Worm (Caenorhabditis elegans): ENCODE results near the gene igeg-1.

DNA sequence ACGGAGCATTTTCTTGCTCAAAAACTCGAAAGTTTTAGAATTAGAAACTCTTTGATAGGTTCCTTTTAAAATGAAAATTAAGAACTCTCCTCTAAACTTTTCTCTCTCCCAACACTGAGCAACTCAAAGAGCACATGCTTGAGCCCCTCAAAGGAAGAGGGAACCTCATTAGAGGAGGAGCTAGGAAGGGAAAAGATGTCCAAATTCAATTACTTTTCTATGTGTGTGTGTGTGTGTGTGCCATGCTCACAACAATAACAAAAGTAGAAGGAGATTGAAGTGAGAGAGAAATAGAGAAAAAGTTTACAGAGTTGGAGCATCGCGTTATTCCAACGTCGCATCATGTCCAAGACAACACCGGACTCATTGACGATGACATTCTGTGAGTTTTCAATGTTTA, 23.5 kb downstream of the igeg-1 start:
- TF ChIP-seq him-1 (tag; optimal IDR thresholded peaks at IDR 0.05) (no peak), W03F9.2 (tag; optimal IDR thresholded peaks at IDR 0.05) (no peak), dao-5 (tag; optimal IDR thresholded peaks at IDR 0.05) (no peak)
